Worm (Caenorhabditis elegans): ENCODE measurements around the gene T12B3.2.

Gene T12B3.2

DNA sequence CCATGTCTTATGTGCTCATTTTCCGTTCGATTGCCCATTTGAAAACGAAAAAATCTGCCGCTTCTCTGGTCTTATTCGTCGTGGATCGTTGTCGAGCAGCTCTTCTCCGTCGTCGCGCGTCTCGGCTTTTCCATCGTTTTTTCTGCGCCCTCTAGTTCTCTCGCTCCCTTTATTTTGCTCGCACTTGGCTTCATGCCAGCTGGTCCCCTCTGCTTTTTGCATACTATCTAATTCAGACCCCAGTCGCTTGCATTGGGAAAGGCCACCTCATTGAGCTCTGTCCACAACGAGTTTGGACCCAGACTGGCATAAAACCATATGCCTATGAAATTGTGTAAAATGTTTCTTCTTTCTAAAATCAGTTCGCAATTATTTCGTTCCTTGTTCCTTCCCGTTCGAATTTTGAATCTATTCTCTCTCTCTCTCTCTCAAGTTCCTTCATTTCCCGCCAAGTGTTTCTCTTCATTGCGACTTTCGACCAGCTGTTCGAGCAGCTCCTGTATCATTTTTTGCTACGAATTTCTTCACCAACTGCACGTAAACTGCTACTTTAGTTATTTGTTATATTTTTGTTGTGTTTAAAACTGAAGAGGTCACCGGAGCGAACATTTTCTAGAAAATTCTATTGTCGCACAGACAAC is 13.6 kb downstream of the T12B3.2 start (continued):
- TF ChIP-seq nhr-84 (tag; optimal IDR thresholded peaks at IDR 0.05) (no peak), mab-9 (GFP tag; IDR thresholded peaks at IDR 0.05) (no peak), aha-1 (tag; optimal IDR thresholded peaks at IDR 0.05) (no peak), nhr-11 (tag; optimal IDR thresholded peaks at IDR 0.05) (no peak), hlh-4 (tag; optimal IDR thresholded peaks at IDR 0.05) (no peak), dpl-1 (GFP tag; optimal IDR thresholded peaks at IDR 0.05) (no peak), unc-86 (tag; optimal IDR thresholded peaks at IDR 0.05) (peak; percentile 47), ces-1 (GFP tag; optimal IDR thresholded peaks at IDR 0.05) (no peak), snpc-4 (tag; optimal IDR thresholded peaks at IDR 0.05) (no peak), C34B4.2 (tag; optimal IDR thresholded peaks at IDR 0.05) (no peak)

DNA sequence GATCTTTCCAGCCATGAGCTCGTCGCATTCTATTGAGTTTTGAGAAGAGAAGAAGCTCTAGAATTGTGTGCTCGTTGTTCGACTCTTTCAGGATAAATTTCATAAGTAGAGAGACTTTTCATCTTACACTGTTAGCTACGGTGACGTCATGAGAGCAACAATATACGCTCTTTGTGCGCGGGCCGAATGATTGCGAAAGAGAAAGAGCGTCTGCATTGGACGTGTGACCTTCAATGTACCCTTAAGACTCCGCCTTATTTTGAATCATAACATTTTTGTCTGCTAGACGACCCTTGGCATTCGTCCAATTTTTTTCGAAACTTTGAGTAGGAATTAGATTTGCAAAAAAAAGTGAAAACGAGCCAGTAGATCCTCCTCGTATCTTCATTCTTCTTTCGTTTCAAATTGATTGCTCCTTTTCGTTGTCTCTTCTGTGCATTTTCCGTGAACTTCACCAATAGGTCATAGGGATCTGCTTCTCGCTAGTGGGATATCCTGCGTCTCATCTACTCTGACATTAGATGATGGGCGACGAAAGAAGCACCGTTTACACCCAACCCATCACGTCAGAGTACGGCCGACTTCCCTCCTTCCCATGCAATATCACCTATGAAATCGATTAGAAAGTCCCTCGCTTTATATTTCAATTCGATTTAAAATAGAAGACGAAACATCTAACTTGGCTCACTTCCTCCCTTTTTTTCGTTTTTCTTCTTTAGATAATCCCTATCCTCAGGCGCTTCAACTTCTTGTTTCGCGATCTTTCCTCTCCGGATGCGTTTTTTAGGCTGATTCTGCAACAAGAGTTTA is 15.1 kb downstream of the T12B3.2 start:
- TF ChIP-seq mab-9 (GFP tag; IDR thresholded peaks at IDR 0.05) (no peak), lin-39 (tag; optimal IDR thresholded peaks at IDR 0.05) (no peak), lir-3 (tag; optimal IDR thresholded peaks at IDR 0.05; ENCODE audit: poor library complexity) (peak; percentile 32), nhr-47 (tag; optimal IDR thresholded peaks at IDR 0.05) (peak; percentile 46), ceh-8 (GFP tag; optimal IDR thresholded peaks at IDR 0.05) (no peak), unc-86 (tag; optimal IDR thresholded peaks at IDR 0.05) (peak; percentile 38), unc-130 (tag; optimal IDR thresholded peaks at IDR 0.05) (peak; percentile 16), grh-1 (GFP tag; IDR thresholded peaks at IDR 0.05) (no peak), isw-1 (GFP tag; IDR thresholded peaks at IDR 0.05) (peak; percentile 54), zag-1 (tag; optimal IDR thresholded peaks at IDR 0.05) (no peak), unc-30 (tag; optimal IDR thresholded peaks at IDR 0.05) (no peak), pag-3 (tag; optimal IDR thresholded peaks at IDR 0.05; ENCODE audit: borderline replicate concordance, insufficient read depth) (no peak), nhr-77 (tag; optimal IDR thresholded peaks at IDR 0.05) (no peak), pqm-1 (tag; optimal IDR thresholded peaks at IDR 0.05) (no peak), mdl-1 (tag; optimal IDR thresholded peaks at IDR 0.05) (peak in 1 of 2 experiments; percentile 51), efl-1 (optimal IDR thresholded peaks at IDR 0.05) (peak in 1 of 2 experiments; percentile 34), efl-1 (GFP tag; optimal IDR thresholded peaks at IDR 0.05 in 1 of 2) (peak in 1 of 2 experiments; percentile 88), lin-14 (GFP tag; optimal IDR thresholded peaks at IDR 0.05) (peak; percentile 83), nhr-12 (tag; optimal IDR thresholded peaks at IDR 0.05) (no peak), ceh-88 (GFP tag; IDR thresholded peaks at IDR 0.05) (0 out of 2 replicates have a peak, but pooled peaks have one; percentile 25), mep-1 (tag; optimal IDR thresholded peaks at IDR 0.05) (no peak), nhr-85 (tag) (peak; percentile 31), C34B4.2 (tag; optimal IDR thresholded peaks at IDR 0.05) (no peak), elt-2 (tag; optimal IDR thresholded peaks at IDR 0.05) (no peak), ztf-4 (tag; optimal IDR thresholded peaks at IDR 0.05) (peak; percentile 50), ztf-11 (tag; optimal IDR thresholded peaks at IDR 0.05) (no peak), nhr-84 (tag; optimal IDR thresholded peaks at IDR 0.05) (no peak), Y116A8C.19 (tag; optimal IDR thresholded peaks at IDR 0.05; ENCODE audit: borderline replicate concordance) (no peak), jun-1 (tag; optimal IDR thresholded peaks at IDR 0.05) (no peak), fkh-10 (GFP tag; optimal IDR thresholded peaks at IDR 0.05) (peak; percentile 66), swsn-7 (tag; optimal IDR thresholded peaks at IDR 0.05) (peak; percentile 23), snpc-4 (tag; optimal IDR thresholded peaks at IDR 0.05) (no peak), ceh-82 (tag; optimal IDR thresholded peaks at IDR 0.05) (peak; percentile 38 to 54 (median 43)), xbp-1 (tag; optimal IDR thresholded peaks at IDR 0.05) (peak; percentile 42), dsc-1 (tag; optimal IDR thresholded peaks at IDR 0.05) (peak; percentile 5), fos-1 (tag; optimal IDR thresholded peaks at IDR 0.05) (no peak), nhr-20 (tag; optimal IDR thresholded peaks at IDR 0.05) (peak; percentile 49), sptf-1 (tag; optimal IDR thresholded peaks at IDR 0.05) (no peak), fkh-8 (tag; optimal IDR thresholded peaks at IDR 0.05) (peak; percentile 46), ceh-90 (tag; optimal IDR thresholded peaks at IDR 0.05) (no peak), aha-1 (tag; optimal IDR thresholded peaks at IDR 0.05) (no peak), C04F5.9 (tag; optimal IDR thresholded peaks at IDR 0.05) (no peak), elt-3 (tag; optimal IDR thresholded peaks at IDR 0.05) (no peak), nhr-237 (tag; optimal IDR thresholded peaks at IDR 0.05) (no peak), dpl-1 (GFP tag; optimal IDR thresholded peaks at IDR 0.05) (peak in 2 of 3 experiments; percentile 8 to 16)
